Fruit fly (Drosophila melanogaster) whole organism, wandering third instar larva: ENCODE measurements around the gene Galphaf.
A peak's percentile ranks its signal among the peaks of the same experiment; 100 is the strongest.

Experiments used
- Abd-B ChIP-seq: fragments of >200 bp; optimal IDR thresholded peaks from 2 replicates; lab custom pipeline; 2017; ENCODE audit warnings: missing biosample characterization, missing genetic modification characterization
- CG32264 ChIP-seq: fragments of 200-800 bp; sonication (Bioruptor generic); optimal IDR thresholded peaks from 2 replicates; lab custom pipeline; 2016; ENCODE audit warnings: missing biosample characterization, missing genetic modification characterization
- CG9705 ChIP-seq: fragments of 200-800 bp; sonication (Bioruptor generic); optimal IDR thresholded peaks from 2 replicates; lab custom pipeline; 2018; ENCODE audit warnings: missing biosample characterization, mild to moderate bottlenecking, missing genetic modification characterization
- CrebA ChIP-seq: fragments of 200-800 bp; sonication (Bioruptor generic); optimal IDR thresholded peaks from 2 replicates; lab custom pipeline; 2016; ENCODE audit warnings: missing biosample characterization, mild to moderate bottlenecking, missing genetic modification characterization, borderline replicate concordance
- Dfd ChIP-seq: fragments of >200 bp; optimal IDR thresholded peaks from 2 replicates; lab custom pipeline; 2017; ENCODE audit warnings: missing biosample characterization, missing genetic modification characterization
- Dif ChIP-seq: fragments of 200-275, 200-300 bp; sonication (Bioruptor generic); optimal IDR thresholded peaks from 2 replicates; lab custom pipeline; 2018; ENCODE audit warnings: missing biosample characterization, missing genetic modification characterization; ENCODE audit not compliant: partially characterized antibody
- GATAd ChIP-seq: sonication (Bioruptor generic); optimal IDR thresholded peaks from 2 replicates; lab custom pipeline; 2016; ENCODE audit warnings: missing biosample characterization, missing genetic modification characterization
- HLH106 ChIP-seq: fragments of 200-800 bp; optimal IDR thresholded peaks from 3 replicates; lab custom pipeline; 2019; ENCODE audit warnings: missing biosample characterization, mild to moderate bottlenecking, missing genetic modification characterization, moderate library complexity
- Hnf4 ChIP-seq: fragments of 200-800 bp; sonication (Bioruptor generic); optimal IDR thresholded peaks from 2 replicates; lab custom pipeline; 2016; ENCODE audit warnings: missing biosample characterization, mild to moderate bottlenecking, missing genetic modification characterization
- Hr78 ChIP-seq: fragments of >200 bp; optimal IDR thresholded peaks from 2 replicates; lab custom pipeline; 2017; ENCODE audit warnings: missing biosample characterization, missing genetic modification characterization
- Hr83 ChIP-seq: fragments of 200-300 bp; sonication (Bioruptor generic); optimal IDR thresholded peaks from 2 replicates; lab custom pipeline; 2016; ENCODE audit warnings: missing biosample characterization, mild to moderate bottlenecking, missing genetic modification characterization, moderate library complexity; ENCODE audit not compliant: poor library complexity, severe bottlenecking
- Jra ChIP-seq: sonication (Bioruptor generic); optimal IDR thresholded peaks from 2 replicates; lab custom pipeline; 2016; ENCODE audit warnings: missing biosample characterization, missing genetic modification characterization
- Mio ChIP-seq: sonication (Bioruptor generic); optimal IDR thresholded peaks from 2 replicates; lab custom pipeline; 2016; ENCODE audit warnings: missing biosample characterization, missing genetic modification characterization
- Myc ChIP-seq: fragments of >200 bp; optimal IDR thresholded peaks from 2 replicates; lab custom pipeline; 2017
- N ChIP-seq: fragments of >200 bp; optimal IDR thresholded peaks from 2 replicates; lab custom pipeline; 2018; ENCODE audit warnings: missing biosample characterization, missing external identifiers, missing genetic modification characterization
- OdsH ChIP-seq: fragments of 200-800 bp; sonication (Bioruptor generic); optimal IDR thresholded peaks from 2 replicates; lab custom pipeline; 2016; ENCODE audit warnings: missing biosample characterization, mild to moderate bottlenecking, missing genetic modification characterization
- Rel ChIP-seq, 2 experiments: fragments of 200-800 bp; sonication (Bioruptor generic) in 1 of 2; optimal IDR thresholded peaks; 2 replicates in 1 of 2; 3 replicates in 1 of 2; lab custom pipeline; 2016 to 2019; ENCODE audit warnings: mild to moderate bottlenecking in 2 of 2, missing biosample characterization in 2 of 2, missing genetic modification characterization in 2 of 2, moderate library complexity in 1 of 2
- Sp1 ChIP-seq: fragments of 200-800 bp; sonication (Bioruptor generic); optimal IDR thresholded peaks from 3 replicates; lab custom pipeline; 2019; ENCODE audit warnings: missing biosample characterization, mild to moderate bottlenecking, missing genetic modification characterization, moderate library complexity
- br ChIP-seq: fragments of 200-800 bp; sonication (Bioruptor generic); optimal IDR thresholded peaks from 2 replicates; lab custom pipeline; 2016; ENCODE audit warnings: missing biosample characterization, missing genetic modification characterization
- dl ChIP-seq, 2 experiments: fragments of 175-275, 200-275 bp in 1 of 2; fragments of 200-275 bp in 1 of 2; sonication (Bioruptor generic); optimal IDR thresholded peaks; lab custom pipeline; 2018; ENCODE audit warnings: mild to moderate bottlenecking in 2 of 2, missing biosample characterization in 2 of 2, missing genetic modification characterization in 2 of 2, moderate library complexity in 2 of 2; ENCODE audit not compliant: partially characterized antibody in 2 of 2, insufficient read depth in 1 of 2
- dmrt93B ChIP-seq: fragments of 200-800 bp; sonication (Bioruptor generic); optimal IDR thresholded peaks from 2 replicates; lab custom pipeline; 2018; ENCODE audit warnings: missing biosample characterization, mild to moderate bottlenecking, missing genetic modification characterization
- dsf ChIP-seq: sonication (Bioruptor generic); optimal IDR thresholded peaks from 2 replicates; lab custom pipeline; 2016; ENCODE audit warnings: missing biosample characterization, missing genetic modification characterization, borderline replicate concordance
- ey ChIP-seq: fragments of 200-800 bp; sonication (Bioruptor generic); optimal IDR thresholded peaks from 2 replicates; lab custom pipeline; 2016; ENCODE audit warnings: missing biosample characterization, missing genetic modification characterization
- foxo ChIP-seq, 2 experiments: fragments of 200-800 bp; sonication (Bioruptor generic); optimal IDR thresholded peaks; 2 replicates in 1 of 2; 3 replicates in 1 of 2; lab custom pipeline; 2016 to 2017; ENCODE audit warnings: missing biosample characterization in 2 of 2, missing genetic modification characterization in 2 of 2
- fru ChIP-seq: fragments of 200-800 bp; sonication (Bioruptor generic); optimal IDR thresholded peaks from 3 replicates; lab custom pipeline; 2016; ENCODE audit warnings: missing biosample characterization, mild to moderate bottlenecking, missing genetic modification characterization
- h ChIP-seq: fragments of 200-800 bp; sonication (Bioruptor generic); optimal IDR thresholded peaks from 3 replicates; lab custom pipeline; 2016; ENCODE audit warnings: missing biosample characterization, mild to moderate bottlenecking, missing genetic modification characterization
- jim ChIP-seq: fragments of 175-275, 200-325 bp; sonication (Bioruptor generic); optimal IDR thresholded peaks from 2 replicates; lab custom pipeline; 2016; ENCODE audit warnings: missing biosample characterization, mild to moderate bottlenecking, missing genetic modification characterization
- lola ChIP-seq: fragments of >200 bp; optimal IDR thresholded peaks from 2 replicates; lab custom pipeline; 2017; ENCODE audit warnings: missing biosample characterization, missing genetic modification characterization
- pan ChIP-seq: fragments of >200 bp; optimal IDR thresholded peaks from 2 replicates; lab custom pipeline; 2017
- psq ChIP-seq: fragments of 200-800 bp; sonication (Bioruptor generic); optimal IDR thresholded peaks from 3 replicates; lab custom pipeline; 2017; ENCODE audit warnings: missing biosample characterization, mild to moderate bottlenecking, missing genetic modification characterization, moderate library complexity
- rgr ChIP-seq: fragments of 200-800 bp; sonication (Bioruptor generic); optimal IDR thresholded peaks from 3 replicates; lab custom pipeline; 2016; ENCODE audit warnings: missing biosample characterization, mild to moderate bottlenecking, missing genetic modification characterization
- sage ChIP-seq: fragments of 200-800 bp; sonication (Bioruptor generic); optimal IDR thresholded peaks from 2 replicates; lab custom pipeline; 2016; ENCODE audit warnings: missing biosample characterization, mild to moderate bottlenecking, missing genetic modification characterization
- sv ChIP-seq: fragments of 200-800 bp; sonication (Bioruptor generic); optimal IDR thresholded peaks from 3 replicates; lab custom pipeline; 2016; ENCODE audit warnings: missing biosample characterization, missing genetic modification characterization
- tai ChIP-seq: sonication (Bioruptor generic); optimal IDR thresholded peaks from 2 replicates; lab custom pipeline; 2016; ENCODE audit warnings: missing biosample characterization, missing genetic modification characterization
- usp ChIP-seq: fragments of >200 bp; optimal IDR thresholded peaks from 2 replicates; lab custom pipeline; 2017; ENCODE audit warnings: missing biosample characterization, missing genetic modification characterization
- woc ChIP-seq: sonication (Bioruptor generic); optimal IDR thresholded peaks from 2 replicates; lab custom pipeline; 2016; ENCODE audit warnings: missing biosample characterization, mild to moderate bottlenecking, missing genetic modification characterization

Galphaf gene

dm6 chr3L:16711430-16712228 is 43.9 kb upstream of the Galphaf start, which contains the start of the genes CG43954, Lasp and Dab:
Gene CG43954, minus strand, starts transcription at chr3L:16711677.
Gene Lasp, minus strand, starts transcription at chr3L:16711677.
Gene Dab, plus strand, starts transcription at chr3L:16712126.
- no peak for TF ChIP-seq dmrt93B
- no peak for TF ChIP-seq Rel (GFP tag; optimal IDR thresholded peaks at IDR 0.05; lab: Kevin White, UChicago)
- TF ChIP-seq Rel (tag; optimal IDR thresholded peaks at IDR 0.05; lab: Kevin White, UChicago): peak; percentile 42
- TF ChIP-seq rgr: peak; percentile 41
- TF ChIP-seq OdsH: no peak
- no peak for TF ChIP-seq dl (GFP tag; optimal IDR thresholded peaks at IDR 0.05; lab: Kevin White, UChicago; ENCODE audit: insufficient read depth in 1 of 2, partially characterized antibody in 2 of 2)
- TF ChIP-seq h (GFP tag; lab: Kevin White, UChicago): peak; percentile 56
- no peak for TF ChIP-seq Hr78
- no peak for TF ChIP-seq pan (lab: Kevin White, UChicago)
- TF ChIP-seq dsf (GFP tag; lab: Kevin White, UChicago): peak; percentile 41
- no peak for TF ChIP-seq lola (GFP tag; lab: Kevin White, UChicago)
- peak in 1 of 2 experiments; percentile 45 for TF ChIP-seq foxo (GFP tag; optimal IDR thresholded peaks at IDR 0.05; lab: Kevin White, UChicago)
- TF ChIP-seq ey (GFP tag; lab: Kevin White, UChicago): no peak
- no peak for TF ChIP-seq Dfd (GFP tag; lab: Kevin White, UChicago)
- no peak for TF ChIP-seq br (GFP tag; lab: Kevin White, UChicago)
- TF ChIP-seq CG32264 (GFP tag; lab: Kevin White, UChicago): no peak
- no peak for TF ChIP-seq psq
- TF ChIP-seq Dif (GFP tag; lab: Kevin White, UChicago): peak; percentile 17
- TF ChIP-seq Sp1 (GFP tag; lab: Kevin White, UChicago): peak; percentile 44
- no peak for TF ChIP-seq N (GFP tag; lab: Kevin White, UChicago)
- TF ChIP-seq CG9705 (GFP tag; lab: Kevin White, UChicago): no peak
- TF ChIP-seq jim (GFP tag; lab: Kevin White, UChicago): no peak
- peak; percentile 86 for TF ChIP-seq Myc (lab: Kevin White, UChicago)
- TF ChIP-seq sage (GFP tag; lab: Kevin White, UChicago): no peak
- TF ChIP-seq Jra (GFP tag; lab: Kevin White, UChicago): peak; percentile 47
- TF ChIP-seq sv (GFP tag; lab: Kevin White, UChicago): no peak
- peak; percentile 43 for TF ChIP-seq Hr83 (GFP tag; lab: Kevin White, UChicago)
- no peak for TF ChIP-seq Hnf4 (GFP tag; lab: Kevin White, UChicago)
- TF ChIP-seq fru (GFP tag; lab: Kevin White, UChicago): no peak

- no peak for TF ChIP-seq lola (GFP tag; lab: Kevin White, UChicago)
- TF ChIP-seq OdsH: peak; percentile 21
- TF ChIP-seq Dif (GFP tag; lab: Kevin White, UChicago): no peak
- TF ChIP-seq jim (GFP tag; lab: Kevin White, UChicago): no peak
- TF ChIP-seq Mio (GFP tag; lab: Kevin White, UChicago): no peak
- no peak for TF ChIP-seq usp (GFP tag; lab: Kevin White, UChicago)
- TF ChIP-seq CG32264 (GFP tag; lab: Kevin White, UChicago): no peak
- TF ChIP-seq GATAd (GFP tag; lab: Kevin White, UChicago): no peak
- peak; percentile 17 for TF ChIP-seq ey (GFP tag; lab: Kevin White, UChicago)
- TF ChIP-seq dsf (GFP tag; lab: Kevin White, UChicago): no peak
- TF ChIP-seq Jra (GFP tag; lab: Kevin White, UChicago): no peak
- TF ChIP-seq foxo (GFP tag; optimal IDR thresholded peaks at IDR 0.05; lab: Kevin White, UChicago): peak in 1 of 2 experiments; percentile 65
- TF ChIP-seq fru (GFP tag; lab: Kevin White, UChicago): peak; percentile 24
- no peak for TF ChIP-seq Dfd (GFP tag; lab: Kevin White, UChicago)
- TF ChIP-seq sage (GFP tag; lab: Kevin White, UChicago): no peak
- TF ChIP-seq tai: no peak
- TF ChIP-seq pan (lab: Kevin White, UChicago): no peak
- peak; percentile 24 for TF ChIP-seq psq
- TF ChIP-seq Abd-B (GFP tag; lab: Kevin White, UChicago): no peak
- TF ChIP-seq Hnf4 (GFP tag; lab: Kevin White, UChicago): no peak
- TF ChIP-seq Hr78: no peak
- TF ChIP-seq woc (GFP tag; lab: Kevin White, UChicago): no peak
- peak; percentile 71 for TF ChIP-seq HLH106
- TF ChIP-seq CrebA (GFP tag; lab: Kevin White, UChicago): no peak
- TF ChIP-seq dl (GFP tag; optimal IDR thresholded peaks at IDR 0.05; lab: Kevin White, UChicago; ENCODE audit: insufficient read depth in 1 of 2, partially characterized antibody in 2 of 2): no peak
- no peak for TF ChIP-seq N (GFP tag; lab: Kevin White, UChicago)
- peak; percentile 48 for TF ChIP-seq Sp1 (GFP tag; lab: Kevin White, UChicago)
- TF ChIP-seq Rel (GFP tag; optimal IDR thresholded peaks at IDR 0.05; lab: Kevin White, UChicago): no peak
- no peak for TF ChIP-seq Rel (tag; optimal IDR thresholded peaks at IDR 0.05; lab: Kevin White, UChicago)
- TF ChIP-seq rgr: peak; percentile 27
- no peak for TF ChIP-seq Hr83 (GFP tag; lab: Kevin White, UChicago)
- no peak for TF ChIP-seq sv (GFP tag; lab: Kevin White, UChicago)
- peak; percentile 24 for TF ChIP-seq dmrt93B
- TF ChIP-seq br (GFP tag; lab: Kevin White, UChicago): no peak
- peak; percentile 4 for TF ChIP-seq CG9705 (GFP tag; lab: Kevin White, UChicago)
- TF ChIP-seq h (GFP tag; lab: Kevin White, UChicago): peak; percentile 17
- no peak for TF ChIP-seq Myc (lab: Kevin White, UChicago)
These were observed 42.7 kb upstream of the Galphaf start for dm6 chr3L:16710258-16711020.
